Worm (Caenorhabditis elegans) whole organism, young adult: ENCODE results near the gene idpp-5.

ENCODE experiments used
- him-1 ChIP-seq: sonication (generic microtip); optimal IDR thresholded peaks from 2 replicates; lab custom pipeline; 2016; ENCODE audit warnings: missing genotype, missing genetic modification reagents, missing genetic modification characterization, missing compliant biosample characterization
- madf-6 ChIP-seq: fragments of 200-800 bp; sonication (Bioruptor generic); IDR thresholded peaks from 2 replicates; pipeline ENCODE4 v1.3.6; 2022; ENCODE audit warnings: missing genetic modification reagents, missing genetic modification characterization, missing compliant biosample characterization
- pbrm-1 ChIP-seq: fragments of 200-800 bp; sonication (Bioruptor generic); IDR thresholded peaks from 2 replicates; pipeline ENCODE4 v1.3.6; 2022; ENCODE audit warnings: missing genetic modification reagents, missing genetic modification characterization, missing compliant biosample characterization
- snpc-1.1 ChIP-seq: sonication (generic microtip); optimal IDR thresholded peaks from 2 replicates; lab custom pipeline; 2017; ENCODE audit warnings: missing genetic modification characterization, mild to moderate bottlenecking, missing compliant biosample characterization, antibody characterized with exemption, moderate library complexity, missing genotype, missing genetic modification reagents; ENCODE audit not compliant: insufficient read depth

DNA sequence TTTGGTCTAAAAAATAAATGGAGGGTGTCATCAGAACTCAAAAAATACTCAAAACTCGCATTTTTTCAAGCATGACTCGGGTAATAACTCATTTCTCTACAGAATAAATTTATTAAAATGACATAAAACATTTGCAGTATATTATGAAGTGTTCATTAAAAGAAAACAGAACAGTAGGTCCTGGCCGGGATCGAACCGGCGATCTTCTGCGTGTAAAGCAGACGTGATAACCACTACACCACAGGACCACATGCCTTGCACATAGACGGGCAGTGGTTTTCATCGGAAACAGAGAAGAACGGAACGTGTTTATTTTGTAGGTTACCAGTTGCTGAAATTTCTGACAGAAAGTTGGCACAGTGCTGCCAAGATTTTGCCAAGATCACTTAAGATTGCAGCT lies 774 bp upstream of the idpp-5 start:
- peak; percentile 91 for TF ChIP-seq him-1 (tag; lab: Kevin White, UChicago)
- TF ChIP-seq pbrm-1 (GFP tag; lab: Robert Waterston, UW), result peak; percentile 83
- TF ChIP-seq snpc-1.1 (tag; lab: Kevin White, UChicago), result peak; percentile 4
- peak; percentile 61; the same call in 1 of the 2 replicates for TF ChIP-seq madf-6
